Fruit fly (Drosophila melanogaster): ENCODE measurements around the gene CG15403.

- no peak for TF ChIP-seq CG1620 (GFP tag; optimal IDR thresholded peaks at IDR 0.05)
- no peak for TF ChIP-seq CG12768 (GFP tag; optimal IDR thresholded peaks at IDR 0.05)
- no peak for TF ChIP-seq ovo (GFP tag; optimal IDR thresholded peaks at IDR 0.05)
- no peak for TF ChIP-seq CG33017 (tag; optimal IDR thresholded peaks at IDR 0.05)
- no peak for TF ChIP-seq toe (GFP tag; optimal IDR thresholded peaks at IDR 0.05)
- no peak for TF ChIP-seq Mnt (GFP tag; optimal IDR thresholded peaks at IDR 0.05)
- TF ChIP-seq cnc (optimal IDR thresholded peaks at IDR 0.05), result no peak
- TF ChIP-seq cic (GFP tag; optimal IDR thresholded peaks at IDR 0.05), result no peak
Observed at dm6 chr2L:3120820-3121219, 7.6 kb upstream of the CG15403 start.
